Worm (Caenorhabditis elegans) whole organism, late embryonic: ENCODE results near the gene Y75B7B.2.

Experiments used
- C38D4.7 ChIP-seq: fragments of 200-800 bp; sonication (Bioruptor generic); optimal IDR thresholded peaks from 2 replicates; lab custom pipeline; 2018; ENCODE audit warnings: mild to moderate bottlenecking, missing genetic modification characterization, moderate library complexity, missing compliant biosample characterization
- F13H6.1 ChIP-seq: sonication (generic microtip); optimal IDR thresholded peaks from 2 replicates; lab custom pipeline; 2016; ENCODE audit warnings: missing genetic modification characterization, missing compliant biosample characterization
- K09A11.1 ChIP-seq: sonication (generic microtip); optimal IDR thresholded peaks from 2 replicates; lab custom pipeline; 2017; ENCODE audit warnings: antibody characterized with exemption, mild to moderate bottlenecking, missing genetic modification characterization, missing compliant biosample characterization; ENCODE audit not compliant: insufficient read depth
- T23F11.4 ChIP-seq: fragments of 200-800 bp; sonication (Bioruptor generic); optimal IDR thresholded peaks from 2 replicates; lab custom pipeline; 2018; ENCODE audit warnings: mild to moderate bottlenecking, missing genetic modification characterization, missing compliant biosample characterization
- Y22D7AL.16 ChIP-seq: sonication (generic microtip); optimal IDR thresholded peaks from 2 replicates; lab custom pipeline; 2016; ENCODE audit warnings: missing genetic modification characterization, missing compliant biosample characterization
- ahr-1 ChIP-seq: sonication (generic microtip); optimal IDR thresholded peaks from 2 replicates; lab custom pipeline; 2016; ENCODE audit warnings: missing genetic modification characterization, missing compliant biosample characterization
- ama-1 ChIP-seq: fragments of 150-350 bp; optimal IDR thresholded peaks from 2 replicates; lab custom pipeline; 2014
- ceh-14 ChIP-seq: sonication (generic microtip); optimal IDR thresholded peaks from 2 replicates; lab custom pipeline; 2016; ENCODE audit warnings: missing genotype, missing genetic modification characterization, missing compliant biosample characterization
- ceh-2 ChIP-seq: sonication (generic microtip); optimal IDR thresholded peaks from 2 replicates; lab custom pipeline; 2016; ENCODE audit warnings: missing genotype, missing genetic modification characterization, missing compliant biosample characterization
- ceh-22 ChIP-seq: sonication (generic microtip); optimal IDR thresholded peaks from 2 replicates; lab custom pipeline; 2017; ENCODE audit warnings: missing biosample characterization, missing genetic modification characterization
- ceh-24 ChIP-seq: sonication (generic microtip); optimal IDR thresholded peaks from 2 replicates; lab custom pipeline; 2016; ENCODE audit warnings: mild to moderate bottlenecking, missing genetic modification characterization, missing compliant biosample characterization
- ceh-34 ChIP-seq: sonication (generic microtip); optimal IDR thresholded peaks from 2 replicates; lab custom pipeline; 2016; ENCODE audit warnings: mild to moderate bottlenecking, missing genetic modification characterization, missing compliant biosample characterization
- ceh-6 ChIP-seq: fragments of 200-800 bp; sonication (Bioruptor generic); optimal IDR thresholded peaks from 2 replicates; lab custom pipeline; 2018; ENCODE audit warnings: mild to moderate bottlenecking, missing genetic modification characterization, missing compliant biosample characterization
- che-1 ChIP-seq: sonication (generic microtip); optimal IDR thresholded peaks from 2 replicates; lab custom pipeline; 2016; ENCODE audit warnings: mild to moderate bottlenecking, missing genetic modification characterization, missing compliant biosample characterization
- elt-4 ChIP-seq: sonication (generic microtip); optimal IDR thresholded peaks from 2 replicates; lab custom pipeline; 2016; ENCODE audit warnings: missing genetic modification characterization, missing compliant biosample characterization
- eyg-1 ChIP-seq: sonication (generic microtip); optimal IDR thresholded peaks from 2 replicates; lab custom pipeline; 2016; ENCODE audit warnings: missing genotype, missing genetic modification characterization, missing compliant biosample characterization
- fkh-10 ChIP-seq: fragments of 150-350 bp; optimal IDR thresholded peaks from 2 replicates; lab custom pipeline; 2014; ENCODE audit warnings: missing biosample characterization, missing genetic modification reagents, missing genetic modification characterization
- gmeb-2 ChIP-seq: sonication (generic microtip); optimal IDR thresholded peaks from 2 replicates; lab custom pipeline; 2016; ENCODE audit warnings: missing genetic modification characterization, inconsistent platforms, missing compliant biosample characterization
- hlh-30 ChIP-seq: sonication (generic microtip); optimal IDR thresholded peaks from 2 replicates; lab custom pipeline; 2017; ENCODE audit warnings: antibody characterized with exemption, missing genetic modification characterization, missing compliant biosample characterization; ENCODE audit not compliant: insufficient read depth
- hlh-6 ChIP-seq: sonication (generic microtip); optimal IDR thresholded peaks from 2 replicates; lab custom pipeline; 2016; ENCODE audit warnings: missing genotype, missing genetic modification characterization, missing compliant biosample characterization
- hlh-8 ChIP-seq: sonication (generic microtip); optimal IDR thresholded peaks from 2 replicates; lab custom pipeline; 2016; ENCODE audit warnings: missing genotype, missing genetic modification characterization, missing compliant biosample characterization
- lim-6 ChIP-seq: sonication (generic microtip); optimal IDR thresholded peaks from 2 replicates; lab custom pipeline; 2016; ENCODE audit warnings: missing genetic modification characterization, missing compliant biosample characterization
- lin-11 ChIP-seq: fragments of 200-800 bp; sonication (Bioruptor generic); optimal IDR thresholded peaks from 2 replicates; lab custom pipeline; 2018; ENCODE audit warnings: mild to moderate bottlenecking, missing genetic modification characterization, missing compliant biosample characterization
- madf-2 ChIP-seq: sonication (generic microtip); optimal IDR thresholded peaks from 2 replicates; lab custom pipeline; 2017; ENCODE audit warnings: missing genetic modification characterization, missing compliant biosample characterization
- mec-3 ChIP-seq: sonication (generic microtip); optimal IDR thresholded peaks from 2 replicates; lab custom pipeline; 2016; ENCODE audit warnings: borderline replicate concordance, missing genetic modification characterization, missing compliant biosample characterization
- npax-4 ChIP-seq: sonication (generic microtip); optimal IDR thresholded peaks from 2 replicates; lab custom pipeline; 2016; ENCODE audit warnings: missing genetic modification characterization, missing compliant biosample characterization
- pag-3 ChIP-seq: sonication (generic microtip); optimal IDR thresholded peaks from 2 replicates; lab custom pipeline; 2016; ENCODE audit warnings: missing compliant biosample characterization, missing genetic modification characterization, borderline replicate concordance
- pax-1 ChIP-seq: fragments of 150-350 bp; optimal IDR thresholded peaks from 2 replicates; lab custom pipeline; 2014; ENCODE audit warnings: missing biosample characterization, missing genetic modification characterization
- pha-2 ChIP-seq: sonication (generic microtip); optimal IDR thresholded peaks from 2 replicates; lab custom pipeline; 2017; ENCODE audit warnings: mild to moderate bottlenecking, missing genetic modification characterization, missing compliant biosample characterization
- pros-1 ChIP-seq: fragments of 150-350 bp; optimal IDR thresholded peaks from 2 replicates; lab custom pipeline; 2014; ENCODE audit warnings: missing biosample characterization, missing genetic modification reagents, missing genetic modification characterization
- rnt-1 ChIP-seq: sonication (generic microtip); optimal IDR thresholded peaks from 2 replicates; lab custom pipeline; 2016; ENCODE audit warnings: missing genetic modification characterization, missing compliant biosample characterization
- sdc-2 ChIP-seq: sonication (generic microtip); optimal IDR thresholded peaks from 2 replicates; lab custom pipeline; 2016; ENCODE audit warnings: missing genotype, missing genetic modification characterization, missing compliant biosample characterization
- sox-2 ChIP-seq: fragments of 200-800 bp; sonication (Bioruptor generic); IDR thresholded peaks from 2 replicates; pipeline ENCODE4 v1.3.6; 2022; ENCODE audit warnings: missing genetic modification reagents, missing genetic modification characterization, missing compliant biosample characterization
- tbx-2 ChIP-seq: sonication (generic microtip); optimal IDR thresholded peaks from 2 replicates; lab custom pipeline; 2016; ENCODE audit warnings: missing genetic modification characterization, missing compliant biosample characterization
- tbx-7 ChIP-seq: sonication (generic microtip); optimal IDR thresholded peaks from 2 replicates; lab custom pipeline; 2016; ENCODE audit warnings: missing genotype, missing genetic modification characterization, missing compliant biosample characterization
- ttx-3 ChIP-seq: sonication (generic microtip); optimal IDR thresholded peaks from 2 replicates; lab custom pipeline; 2016; ENCODE audit warnings: missing genetic modification reagents, missing genetic modification characterization, missing compliant biosample characterization
- unc-86 ChIP-seq: sonication (generic microtip); optimal IDR thresholded peaks from 2 replicates; lab custom pipeline; 2016; ENCODE audit warnings: missing genetic modification characterization, missing compliant biosample characterization
- ztf-16 ChIP-seq: sonication (generic microtip); optimal IDR thresholded peaks from 2 replicates; lab custom pipeline; 2017; ENCODE audit warnings: missing genetic modification characterization, missing compliant biosample characterization

Gene Y75B7B.2

DNA sequence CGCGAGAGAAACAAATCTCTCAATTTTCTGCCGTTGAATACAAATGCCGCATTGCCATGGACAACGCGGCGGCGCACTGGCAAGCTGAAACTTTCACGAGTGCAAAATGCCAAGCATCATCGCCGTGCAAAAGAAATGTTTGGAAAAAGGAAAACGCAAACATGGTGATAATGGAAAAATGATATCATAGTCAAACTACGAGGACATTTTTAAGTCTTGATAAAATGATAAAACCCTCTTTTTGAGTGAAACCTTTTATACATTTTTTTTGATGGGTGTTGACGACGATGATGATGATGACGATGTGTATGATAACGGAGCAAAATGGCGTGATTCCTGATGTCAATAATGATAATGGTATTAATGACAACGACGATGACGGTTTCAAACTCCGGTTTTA is 11.5 kb upstream of the Y75B7B.2 start:
- TF ChIP-seq unc-86 (tag; lab: Kevin White, UChicago), result no peak
- TF ChIP-seq gmeb-2 (tag; lab: Kevin White, UChicago), result no peak
- TF ChIP-seq hlh-8, result no peak
- TF ChIP-seq lim-6, result no peak
- TF ChIP-seq pag-3, result no peak
- no peak for TF ChIP-seq hlh-30 (tag; lab: Kevin White, UChicago)
- TF ChIP-seq hlh-6 (tag; lab: Kevin White, UChicago), result no peak
- no peak for TF ChIP-seq ceh-14 (tag; lab: Kevin White, UChicago)
- TF ChIP-seq ceh-34 (tag; lab: Kevin White, UChicago), result no peak
- no peak for TF ChIP-seq npax-4 (tag; lab: Kevin White, UChicago)
- TF ChIP-seq sox-2 (GFP tag; lab: Robert Waterston, UW), result no peak
- TF ChIP-seq Y22D7AL.16 (tag; lab: Kevin White, UChicago), result no peak
- no peak for TF ChIP-seq lin-11
- TF ChIP-seq madf-2 (tag; lab: Kevin White, UChicago), result no peak
- TF ChIP-seq, all 69 proteins: peak for 0

- no peak for TF ChIP-seq hlh-30 (tag; lab: Kevin White, UChicago)
- no peak for TF ChIP-seq sox-2 (GFP tag; lab: Robert Waterston, UW)
- TF ChIP-seq F13H6.1 (tag; lab: Kevin White, UChicago), result no peak
- no peak for TF ChIP-seq ztf-16
Measured at ce11 chrV:1285657-1286123, 9.9 kb upstream of the Y75B7B.2 start, which contains the start of gene tank-1. TSS of gene tank-1 (minus strand) at chrV:1285707.

DNA sequence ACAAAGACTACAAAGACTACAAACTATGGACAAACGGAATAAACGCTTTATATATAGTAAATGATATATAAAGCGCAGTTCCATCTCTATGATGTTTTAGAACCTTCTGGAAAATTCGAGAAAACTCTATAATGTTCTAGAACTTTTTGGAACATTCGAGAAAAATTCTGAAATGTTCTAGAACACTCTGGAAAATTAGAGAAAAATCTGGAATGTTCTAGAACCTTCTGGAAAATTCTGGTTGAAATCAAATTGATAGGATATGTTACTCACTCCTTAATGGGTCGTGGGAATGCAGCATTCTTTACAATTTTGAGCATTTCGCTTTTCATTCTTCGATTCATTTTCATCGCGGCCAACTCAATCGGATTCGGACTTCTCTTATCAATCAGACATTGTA is 2.7 kb upstream of the Y75B7B.2 start:
- no peak for TF ChIP-seq ahr-1
- TF ChIP-seq K09A11.1 (tag; lab: Kevin White, UChicago), result no peak
- TF ChIP-seq eyg-1, result no peak
- no peak for TF ChIP-seq mec-3
- TF ChIP-seq ceh-34 (tag; lab: Kevin White, UChicago), result no peak
- TF ChIP-seq C38D4.7 (GFP tag; lab: Kevin White, UChicago), result no peak
- no peak for TF ChIP-seq ztf-16
- TF ChIP-seq sdc-2 (tag; lab: Kevin White, UChicago), result no peak
- TF ChIP-seq ceh-14 (tag; lab: Kevin White, UChicago), result no peak
- TF ChIP-seq npax-4 (tag; lab: Kevin White, UChicago), result no peak

ce11 chrV:1277926-1278325 is 2.1 kb upstream of the Y75B7B.2 start:
- no peak for TF ChIP-seq tbx-7 (tag; lab: Kevin White, UChicago)
- no peak for TF ChIP-seq hlh-8
- no peak for TF ChIP-seq ama-1 (lab: Kevin White, UChicago)
- TF ChIP-seq K09A11.1 (tag; lab: Kevin White, UChicago), result no peak
- no peak for TF ChIP-seq ceh-6 (GFP tag; lab: Kevin White, UChicago)
- TF ChIP-seq pha-2 (tag; lab: Kevin White, UChicago), result no peak
- no peak for TF ChIP-seq che-1 (tag; lab: Kevin White, UChicago)
- no peak for TF ChIP-seq T23F11.4 (GFP tag; lab: Kevin White, UChicago)
- TF ChIP-seq ceh-22 (tag; lab: Kevin White, UChicago), result no peak
- TF ChIP-seq ceh-24 (tag; lab: Kevin White, UChicago), result no peak
- TF ChIP-seq ttx-3 (tag; lab: Kevin White, UChicago), result no peak
- no peak for TF ChIP-seq ceh-2 (tag; lab: Kevin White, UChicago)
- TF ChIP-seq elt-4 (tag; lab: Kevin White, UChicago), result no peak
- TF ChIP-seq pros-1 (tag; lab: Kevin White, UChicago), result no peak

DNA sequence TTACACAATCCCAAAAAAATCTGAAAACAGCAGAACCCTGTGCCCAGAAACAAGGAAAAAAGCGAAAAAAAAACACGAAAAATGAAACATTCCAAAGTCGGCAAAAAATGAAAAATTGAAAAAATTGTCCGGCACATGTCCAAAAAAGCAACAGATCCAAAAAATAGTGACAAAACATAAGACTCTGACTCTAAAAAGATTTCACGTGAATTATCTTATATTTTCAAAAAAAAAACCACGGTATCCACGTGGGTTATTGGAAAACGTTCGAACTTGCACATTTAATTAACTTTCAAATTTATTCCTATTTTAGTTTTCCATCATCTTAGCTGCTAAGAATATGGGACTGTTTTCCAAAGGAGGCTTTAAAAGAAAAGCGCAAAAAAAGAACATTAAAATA is 5.2 kb downstream of the Y75B7B.2 start, which contains the start of gene Y75B7B.1:
TSS of gene Y75B7B.1 (plus strand) at position 301 of the 400 bp plus-strand sequence.
- TF ChIP-seq pha-2 (tag; lab: Kevin White, UChicago) (no peak), rnt-1 (no peak), che-1 (tag; lab: Kevin White, UChicago) (no peak), pax-1 (no peak), lim-6 (no peak), pag-3 (no peak), T23F11.4 (GFP tag; lab: Kevin White, UChicago) (no peak), mec-3 (no peak), ceh-2 (tag; lab: Kevin White, UChicago) (no peak), tbx-2 (tag; lab: Kevin White, UChicago) (no peak), fkh-10 (GFP tag; lab: Kevin White, UChicago) (no peak), F13H6.1 (tag; lab: Kevin White, UChicago) (no peak)
